Fruit fly (Drosophila melanogaster): Measurements from ENCODE around the gene CG4186.

DNA sequence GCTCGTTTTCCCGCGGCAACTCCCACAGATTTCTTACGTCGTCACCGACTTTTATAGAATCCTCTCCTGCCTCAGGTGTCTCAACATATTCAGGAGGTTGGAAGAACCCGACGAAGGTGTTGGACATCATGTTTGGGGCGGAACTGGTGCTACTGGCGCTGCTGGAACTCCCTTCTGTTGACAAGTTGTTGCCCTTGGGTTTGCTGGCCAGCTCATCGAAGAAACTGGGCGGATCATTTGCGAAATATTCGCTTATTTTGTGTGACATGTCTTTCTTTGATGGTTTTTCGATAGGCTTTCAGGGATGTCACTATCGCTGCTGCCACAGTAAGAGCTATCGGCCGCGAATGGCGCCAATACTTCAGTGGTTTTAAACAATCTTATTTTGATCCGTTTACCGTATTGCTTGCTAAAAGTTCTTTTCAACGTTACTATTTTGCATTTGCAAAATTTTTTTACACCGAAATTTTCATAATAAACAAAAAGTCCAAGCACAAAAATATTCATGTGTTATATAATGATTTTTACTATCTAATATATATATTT is 18.5 kb downstream of the CG4186 start, which contains the start of gene CG11396:
- no peak for TF ChIP-seq CTCF (optimal IDR thresholded peaks at IDR 0.05)
- no peak for TF ChIP-seq CG8478 (optimal IDR thresholded peaks at IDR 0.05)

Data from S2 (cell line).